Worm (Caenorhabditis elegans) whole organism, early embryonic: ENCODE measurements around the gene rnf-5.

Source experiments
- B0310.2 ChIP-seq: sonication (generic microtip); optimal IDR thresholded peaks from 2 replicates; lab custom pipeline; 2016; ENCODE audit warnings: mild to moderate bottlenecking, missing genetic modification characterization, missing compliant biosample characterization
- F13C5.2 ChIP-seq: sonication (generic microtip); optimal IDR thresholded peaks from 2 replicates; lab custom pipeline; 2017; ENCODE audit warnings: mild to moderate bottlenecking, missing genetic modification characterization, inconsistent platforms, missing compliant biosample characterization
- aly-1 ChIP-seq: sonication (generic microtip); optimal IDR thresholded peaks from 2 replicates; lab custom pipeline; 2016; ENCODE audit warnings: missing genetic modification characterization, missing compliant biosample characterization
- ama-1 ChIP-seq: fragments of 150-350 bp; optimal IDR thresholded peaks from 2 replicates; lab custom pipeline; 2014
- ceh-13 ChIP-seq: fragments of 200-800 bp; sonication (Bioruptor generic); optimal IDR thresholded peaks from 2 replicates; lab custom pipeline; 2018; ENCODE audit warnings: mild to moderate bottlenecking, missing genetic modification characterization, missing compliant biosample characterization
- ceh-36 ChIP-seq: sonication (generic microtip); optimal IDR thresholded peaks from 2 replicates; lab custom pipeline; 2016; ENCODE audit warnings: missing genetic modification characterization, inconsistent platforms, missing compliant biosample characterization
- ets-7 ChIP-seq: sonication (generic microtip); optimal IDR thresholded peaks from 2 replicates; lab custom pipeline; 2016; ENCODE audit warnings: missing genotype, missing genetic modification characterization, missing compliant biosample characterization
- flt-1 ChIP-seq: fragments of 200-800 bp; sonication (Bioruptor generic); IDR thresholded peaks from 2 replicates; pipeline ENCODE4 v1.3.6; 2022; ENCODE audit warnings: missing genetic modification characterization, missing compliant biosample characterization
- hmbx-1 ChIP-seq: sonication (generic microtip); optimal IDR thresholded peaks from 2 replicates; lab custom pipeline; 2016; ENCODE audit warnings: mild to moderate bottlenecking, missing genetic modification characterization, missing compliant biosample characterization
- hmg-4 ChIP-seq: fragments of 200-800 bp; sonication (Bioruptor generic); optimal IDR thresholded peaks from 2 replicates; lab custom pipeline; 2018; ENCODE audit warnings: mild to moderate bottlenecking, missing genetic modification characterization, missing compliant biosample characterization
- hnd-1 ChIP-seq: sonication (generic microtip); optimal IDR thresholded peaks from 2 replicates; lab custom pipeline; 2016; ENCODE audit warnings: missing genetic modification characterization, missing compliant biosample characterization
- pes-1 ChIP-seq: fragments of 200-800 bp; sonication (Bioruptor generic); IDR thresholded peaks from 2 replicates; pipeline ENCODE4 v1.3.6; 2022; ENCODE audit warnings: missing genetic modification reagents, missing genetic modification characterization, missing compliant biosample characterization
- scrt-1 ChIP-seq: fragments of 200-800 bp; sonication (Bioruptor generic); IDR thresholded peaks from 2 replicates; pipeline ENCODE4 v1.3.6; 2022; ENCODE audit warnings: missing genetic modification characterization, missing compliant biosample characterization
- sea-1 ChIP-seq: fragments of 200-800 bp; sonication (Bioruptor generic); conservative IDR thresholded peaks from 2 replicates; pipeline ENCODE4 v1.3.6; 2022; ENCODE audit warnings: missing genetic modification characterization, missing compliant biosample characterization
- tbx-11 ChIP-seq: fragments of 200-800 bp; sonication (Bioruptor generic); IDR thresholded peaks from 2 replicates; pipeline ENCODE4 v1.3.6; 2022; ENCODE audit warnings: missing genetic modification characterization, missing compliant biosample characterization
- tbx-37 ChIP-seq: fragments of 200-800 bp; sonication (Bioruptor generic); conservative IDR thresholded peaks from 2 replicates; pipeline ENCODE4 v1.3.6; 2022; ENCODE audit warnings: missing genetic modification reagents, missing genetic modification characterization, missing compliant biosample characterization
- tra-4 ChIP-seq: sonication (generic microtip); optimal IDR thresholded peaks from 2 replicates; lab custom pipeline; 2017; ENCODE audit warnings: missing genetic modification characterization, missing compliant biosample characterization

Gene rnf-5

DNA sequence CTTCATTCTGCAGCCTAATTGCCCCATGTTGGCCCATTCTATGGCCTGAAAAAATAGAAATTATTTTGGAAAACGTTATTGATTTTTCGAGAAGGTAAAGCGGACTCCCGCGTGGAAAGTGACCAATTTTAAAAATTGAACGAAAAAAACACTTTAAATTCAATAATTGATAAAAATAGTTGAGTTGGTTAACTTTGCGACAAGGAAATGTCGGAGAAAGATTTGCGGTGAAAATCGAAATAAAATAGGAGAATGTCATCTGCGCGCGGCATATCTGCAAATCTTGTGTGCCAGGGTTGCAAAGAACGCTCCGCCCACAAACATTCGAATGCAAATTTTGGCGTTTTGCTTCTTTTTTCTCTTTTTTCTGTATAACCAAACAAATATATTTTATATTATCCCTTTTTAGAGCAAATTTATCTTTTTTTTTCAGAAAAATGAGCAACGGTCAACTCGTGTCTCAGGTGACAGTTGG is 4.3 kb upstream of the rnf-5 start, which contains the start of the genes rnf-121 and C16C10.4:
TSS of gene rnf-121 (minus strand) at position 51 of the 475 bp plus-strand sequence.
TSS of gene C16C10.4 (plus strand) at position 434 of the 475 bp plus-strand sequence.
- peak; percentile 92 for TF ChIP-seq tbx-11 (GFP tag; lab: Robert Waterston, UW)
- TF ChIP-seq hmg-4: peak; percentile 97
- TF ChIP-seq tbx-37 (GFP tag; lab: Robert Waterston, UW): peak; percentile 82
- TF ChIP-seq hnd-1 (tag; lab: Kevin White, UChicago): peak; percentile 80
- no peak for TF ChIP-seq ama-1 (lab: Kevin White, UChicago)
- TF ChIP-seq aly-1: peak; percentile 77
- peak; percentile 93 for TF ChIP-seq ceh-13 (GFP tag; lab: Kevin White, UChicago)
- peak; percentile 80 for TF ChIP-seq tra-4 (tag; lab: Kevin White, UChicago)
- TF ChIP-seq hmbx-1 (tag; lab: Kevin White, UChicago): peak; percentile 61
- TF ChIP-seq ets-7 (tag; lab: Kevin White, UChicago): peak; percentile 75
- peak; percentile 93 for TF ChIP-seq ceh-36 (tag; lab: Kevin White, UChicago)
- peak; percentile 91 for TF ChIP-seq pes-1 (GFP tag; lab: Robert Waterston, UW)
- peak; percentile 93 for TF ChIP-seq sea-1 (GFP tag; lab: Robert Waterston, UW)
- TF ChIP-seq F13C5.2 (tag; lab: Kevin White, UChicago): peak; percentile 92
- peak; percentile 87 for TF ChIP-seq scrt-1
- peak; percentile 82 for TF ChIP-seq B0310.2 (tag; lab: Kevin White, UChicago)
- peak; percentile 83 for TF ChIP-seq flt-1

DNA sequence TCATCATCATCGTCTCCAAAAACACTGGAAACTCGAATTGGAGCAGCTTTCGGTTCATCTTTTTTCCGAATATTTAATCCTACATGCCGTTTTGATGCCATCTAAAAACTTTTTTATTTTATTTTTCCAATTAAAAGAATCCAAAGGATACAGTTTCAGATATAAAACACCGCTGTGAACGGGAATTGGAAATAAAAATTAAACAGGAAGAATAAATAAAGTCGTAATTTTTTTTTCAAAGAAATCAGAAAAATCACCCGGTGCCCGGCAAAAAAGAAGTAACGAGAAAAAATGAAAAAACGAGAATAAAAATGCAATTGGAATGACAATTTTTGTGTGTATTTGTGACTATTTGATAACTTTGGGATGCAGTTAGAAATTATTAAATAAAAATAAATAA is 2.0 kb upstream of the rnf-5 start, which contains the start of gene ccdc-55:
TSS of gene ccdc-55 (minus strand) at position 101 of the 400 bp plus-strand sequence.
- TF ChIP-seq tra-4 (tag; lab: Kevin White, UChicago) (no peak), ama-1 (lab: Kevin White, UChicago) (no peak), F13C5.2 (tag; lab: Kevin White, UChicago) (no peak), aly-1 (no peak), pes-1 (GFP tag; lab: Robert Waterston, UW) (no peak), tbx-37 (GFP tag; lab: Robert Waterston, UW) (no peak), scrt-1 (no peak), ceh-13 (GFP tag; lab: Kevin White, UChicago) (no peak), ceh-36 (tag; lab: Kevin White, UChicago) (no peak), hmg-4 (no peak), flt-1 (no peak), ets-7 (tag; lab: Kevin White, UChicago) (no peak), tbx-11 (GFP tag; lab: Robert Waterston, UW) (no peak), hnd-1 (tag; lab: Kevin White, UChicago) (no peak), hmbx-1 (tag; lab: Kevin White, UChicago) (no peak), B0310.2 (tag; lab: Kevin White, UChicago) (no peak), sea-1 (GFP tag; lab: Robert Waterston, UW) (no peak)

DNA sequence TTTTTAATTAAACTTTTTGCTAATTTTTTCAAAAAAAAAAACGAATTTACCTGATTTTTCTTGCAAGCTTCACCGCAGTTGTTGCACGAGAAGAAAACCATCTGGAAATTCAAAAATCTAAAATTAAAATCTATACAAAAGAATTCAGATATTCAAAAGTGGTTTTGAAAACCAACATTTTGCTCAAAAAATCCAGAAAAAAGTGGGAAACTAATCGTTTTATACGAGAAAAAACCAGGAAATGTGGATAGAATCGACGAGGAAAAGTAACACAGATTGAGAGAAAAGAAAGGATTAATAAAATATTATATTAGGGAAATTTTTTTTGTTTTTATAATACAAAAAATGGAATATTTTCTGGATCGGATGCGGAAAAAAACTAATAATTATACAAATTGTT is 2.6 kb downstream of the rnf-5 start, which contains the start of gene C16C10.8:
TSS of gene C16C10.8 (minus strand) at position 101 of the 400 bp plus-strand sequence.
- no peak for TF ChIP-seq sea-1 (GFP tag; lab: Robert Waterston, UW)
- TF ChIP-seq ceh-36 (tag; lab: Kevin White, UChicago): no peak
- TF ChIP-seq flt-1: no peak
- TF ChIP-seq pes-1 (GFP tag; lab: Robert Waterston, UW): no peak
- TF ChIP-seq B0310.2 (tag; lab: Kevin White, UChicago): no peak
- TF ChIP-seq hnd-1 (tag; lab: Kevin White, UChicago): no peak

DNA sequence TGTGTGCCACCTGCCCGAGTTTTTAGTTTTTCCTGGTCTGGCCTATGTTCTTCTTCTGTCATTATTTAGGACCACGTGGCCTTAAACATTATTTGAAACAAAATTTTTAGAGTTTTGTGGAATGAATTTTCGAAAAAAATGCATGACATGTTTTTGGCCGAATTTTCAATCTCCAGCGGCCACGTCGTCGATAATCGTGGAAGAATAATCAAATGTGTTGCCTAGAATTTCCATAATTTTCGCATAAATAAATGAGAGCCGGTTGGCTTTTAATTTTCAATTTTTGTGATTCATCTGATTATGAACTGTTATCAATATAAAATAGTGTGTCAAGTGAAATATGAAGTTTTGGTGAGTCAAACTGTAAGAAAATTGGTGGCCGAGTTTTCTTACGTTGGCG is 5.7 kb downstream of the rnf-5 start, which contains the start of gene C01G12.16:
TSS of gene C01G12.16 (plus strand) at position 301 of the 400 bp plus-strand sequence.
- TF ChIP-seq ceh-13 (GFP tag; lab: Kevin White, UChicago) (no peak), B0310.2 (tag; lab: Kevin White, UChicago) (no peak), pes-1 (GFP tag; lab: Robert Waterston, UW) (no peak), sea-1 (GFP tag; lab: Robert Waterston, UW) (no peak), scrt-1 (no peak), flt-1 (no peak), hnd-1 (tag; lab: Kevin White, UChicago) (no peak), ets-7 (tag; lab: Kevin White, UChicago) (no peak), tbx-37 (GFP tag; lab: Robert Waterston, UW) (no peak), ama-1 (lab: Kevin White, UChicago) (no peak), ceh-36 (tag; lab: Kevin White, UChicago) (no peak), tbx-11 (GFP tag; lab: Robert Waterston, UW) (no peak), tra-4 (tag; lab: Kevin White, UChicago) (no peak), F13C5.2 (tag; lab: Kevin White, UChicago) (no peak), hmg-4 (no peak), aly-1 (no peak), hmbx-1 (tag; lab: Kevin White, UChicago) (no peak)

DNA sequence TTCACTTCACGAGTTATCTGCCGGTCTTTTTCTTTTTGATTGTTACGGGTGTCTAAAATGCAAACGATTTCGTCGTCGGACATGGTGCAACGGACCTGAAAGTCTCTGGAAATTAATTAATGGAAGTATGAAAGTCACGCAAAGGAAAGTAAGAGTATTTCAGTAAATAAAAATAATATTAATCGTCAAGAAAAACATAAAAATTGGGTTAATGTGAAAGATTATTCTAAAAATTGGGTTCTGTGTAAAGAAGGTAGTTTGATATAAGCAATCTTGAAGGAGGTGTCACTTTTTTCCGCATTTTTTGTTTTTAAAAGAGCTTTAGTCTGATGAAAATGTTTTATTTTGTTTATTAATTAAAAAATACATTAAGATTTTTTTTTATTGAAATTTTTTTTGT is 9.3 kb downstream of the rnf-5 start, which contains the start of gene C16C10.9:
TSS of gene C16C10.9 (minus strand) at position 101 of the 400 bp plus-strand sequence.
- no peak for TF ChIP-seq hmg-4
- no peak for TF ChIP-seq tbx-11 (GFP tag; lab: Robert Waterston, UW)

DNA sequence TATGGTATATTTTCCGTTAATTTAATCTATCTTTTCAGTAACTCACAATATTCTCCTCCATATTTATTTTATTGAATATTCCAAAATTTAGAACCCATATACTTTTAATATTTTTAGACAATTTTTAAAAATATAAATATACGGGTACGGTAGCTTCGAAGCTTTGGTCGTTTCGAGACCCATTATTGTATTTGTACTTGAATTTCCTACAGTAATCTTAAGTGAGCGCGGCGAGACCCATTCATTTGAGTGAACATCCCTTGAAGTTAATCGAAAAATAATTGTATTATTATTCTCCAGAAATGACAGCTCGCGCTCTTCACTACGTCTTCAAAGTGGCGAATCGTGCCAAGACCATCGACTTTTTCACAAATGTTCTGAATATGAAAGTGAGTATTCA is 13.3 kb downstream of the rnf-5 start, which contains the start of gene glod-4:
TSS of gene glod-4 (plus strand) at position 301 of the 400 bp plus-strand sequence.
- no peak for TF ChIP-seq tbx-37 (GFP tag; lab: Robert Waterston, UW)
- TF ChIP-seq hmbx-1 (tag; lab: Kevin White, UChicago): no peak
- TF ChIP-seq flt-1: no peak
- no peak for TF ChIP-seq ceh-36 (tag; lab: Kevin White, UChicago)
- no peak for TF ChIP-seq pes-1 (GFP tag; lab: Robert Waterston, UW)
- no peak for TF ChIP-seq F13C5.2 (tag; lab: Kevin White, UChicago)
- TF ChIP-seq aly-1: no peak
- TF ChIP-seq tbx-11 (GFP tag; lab: Robert Waterston, UW): no peak
- TF ChIP-seq hmg-4: no peak
- no peak for TF ChIP-seq ets-7 (tag; lab: Kevin White, UChicago)

DNA sequence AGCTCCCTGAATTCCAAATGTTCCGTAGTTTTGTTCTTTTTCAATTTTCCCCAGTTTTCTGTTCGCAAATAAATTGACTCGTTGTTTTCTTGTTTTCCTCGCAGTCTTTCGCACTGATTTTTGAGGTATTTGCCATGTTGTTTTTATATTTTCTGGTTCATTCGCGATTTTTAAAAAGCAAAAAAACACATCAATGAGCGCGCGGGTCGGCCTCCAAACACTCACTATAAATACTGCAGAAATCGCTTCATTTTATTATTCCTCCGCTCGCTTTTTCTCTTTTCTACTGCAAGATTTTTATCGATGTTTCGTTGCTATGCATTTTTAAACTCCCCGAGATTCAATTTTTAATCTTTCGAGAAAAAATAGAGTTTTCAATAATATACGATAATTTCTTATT is 13.8 kb downstream of the rnf-5 start:
- TF ChIP-seq tbx-11 (GFP tag; lab: Robert Waterston, UW): no peak
- TF ChIP-seq pes-1 (GFP tag; lab: Robert Waterston, UW): no peak
- no peak for TF ChIP-seq tbx-37 (GFP tag; lab: Robert Waterston, UW)
- no peak for TF ChIP-seq ama-1 (lab: Kevin White, UChicago)
- TF ChIP-seq aly-1: no peak
- no peak for TF ChIP-seq hmbx-1 (tag; lab: Kevin White, UChicago)
- TF ChIP-seq ceh-36 (tag; lab: Kevin White, UChicago): no peak
- TF ChIP-seq F13C5.2 (tag; lab: Kevin White, UChicago): no peak
- no peak for TF ChIP-seq ceh-13 (GFP tag; lab: Kevin White, UChicago)
